Worm (Caenorhabditis elegans): ENCODE results near the gene prp-8.

The prp-8 gene

ce11 chrIII:8126978-8127377 lies 37.2 kb upstream of the prp-8 start:
- TF ChIP-seq daf-19 (GFP tag; conservative IDR thresholded peaks at IDR 0.05) (no peak), ztf-7 (tag; optimal IDR thresholded peaks at IDR 0.05) (no peak), ceh-28 (tag; optimal IDR thresholded peaks at IDR 0.05) (no peak), aha-1 (tag) (peak; percentile 85), unc-39 (tag; optimal IDR thresholded peaks at IDR 0.05) (no peak), dve-1 (tag; optimal IDR thresholded peaks at IDR 0.05; ENCODE audit: insufficient read depth) (no peak), rbr-2 (tag; optimal IDR thresholded peaks at IDR 0.05) (peak; percentile 13), lsy-2 (tag; optimal IDR thresholded peaks at IDR 0.05) (peak in 1 of 2 experiments; percentile 36), ztf-11 (tag; optimal IDR thresholded peaks at IDR 0.05) (no peak), daf-16 (GFP tag; optimal IDR thresholded peaks at IDR 0.05) (no peak), daf-16 (tag; optimal IDR thresholded peaks at IDR 0.05) (no peak), lin-1 (GFP tag; IDR thresholded peaks at IDR 0.05) (no peak), unc-130 (GFP tag; optimal IDR thresholded peaks at IDR 0.05) (no peak), lim-7 (GFP tag; IDR thresholded peaks at IDR 0.05) (no peak), fos-1 (tag; optimal IDR thresholded peaks at IDR 0.05) (no peak), dmd-6 (GFP tag; IDR thresholded peaks at IDR 0.05) (peak; percentile 33; the same call in 1 of the 2 replicates), mdl-1 (tag; optimal IDR thresholded peaks at IDR 0.05) (peak in 1 of 2 experiments; percentile 11), hlh-30 (tag; optimal IDR thresholded peaks at IDR 0.05; ENCODE audit: insufficient read depth) (peak; percentile 45), snpc-1.2 (GFP tag; IDR thresholded peaks at IDR 0.05) (no peak), mes-2 (tag; optimal IDR thresholded peaks at IDR 0.05; ENCODE audit: poor library complexity, severe bottlenecking) (peak; percentile 12), snpc-4 (tag; optimal IDR thresholded peaks at IDR 0.05) (no peak), mxl-2 (GFP tag; conservative IDR thresholded peaks at IDR 0.05) (no peak), madf-5 (GFP tag; IDR thresholded peaks at IDR 0.05) (no peak), egl-43 (GFP tag; IDR thresholded peaks at IDR 0.05) (0 out of 2 replicates have a peak, but pooled peaks have one; percentile 36), jun-1 (tag; optimal IDR thresholded peaks at IDR 0.05) (no peak), attf-4 (tag; optimal IDR thresholded peaks at IDR 0.05) (no peak), lin-39 (tag; optimal IDR thresholded peaks at IDR 0.05) (no peak), pha-4 (GFP tag; IDR thresholded peaks at IDR 0.05) (no peak), pha-4 (tag; optimal IDR thresholded peaks at IDR 0.05) (no peak), T20F7.1 (GFP tag; optimal IDR thresholded peaks at IDR 0.05) (no peak), nhr-6 (tag; optimal IDR thresholded peaks at IDR 0.05) (peak; percentile 14), mep-1 (tag; optimal IDR thresholded peaks at IDR 0.05) (peak; percentile 27), lin-15B (tag; optimal IDR thresholded peaks at IDR 0.05) (no peak), lin-13 (GFP tag; optimal IDR thresholded peaks at IDR 0.05) (no peak), ceh-82 (tag; optimal IDR thresholded peaks at IDR 0.05) (no peak), F44E2.7 (GFP tag; IDR thresholded peaks at IDR 0.05) (no peak), nhr-11 (tag; optimal IDR thresholded peaks at IDR 0.05) (no peak), mxl-3 (GFP tag; optimal IDR thresholded peaks at IDR 0.05) (peak; percentile 41), nhr-28 (tag; optimal IDR thresholded peaks at IDR 0.05) (peak; percentile 46), nhr-48 (tag; optimal IDR thresholded peaks at IDR 0.05) (no peak), set-16 (GFP tag; IDR thresholded peaks at IDR 0.05) (no peak), pqm-1 (tag; optimal IDR thresholded peaks at IDR 0.05) (no peak), hlh-11 (tag; optimal IDR thresholded peaks at IDR 0.05) (peak; percentile 47), daf-12 (tag; optimal IDR thresholded peaks at IDR 0.05) (no peak), egl-27 (tag; optimal IDR thresholded peaks at IDR 0.05) (no peak), F37D6.2 (tag; optimal IDR thresholded peaks at IDR 0.05) (no peak), hmg-1.1 (GFP tag; IDR thresholded peaks at IDR 0.05) (peak; percentile 47), Y48G9A.11 (GFP tag; IDR thresholded peaks at IDR 0.05) (no peak)
